Fruit fly (Drosophila melanogaster): Measurements from ENCODE around the gene rdx.

The rdx gene

DNA sequence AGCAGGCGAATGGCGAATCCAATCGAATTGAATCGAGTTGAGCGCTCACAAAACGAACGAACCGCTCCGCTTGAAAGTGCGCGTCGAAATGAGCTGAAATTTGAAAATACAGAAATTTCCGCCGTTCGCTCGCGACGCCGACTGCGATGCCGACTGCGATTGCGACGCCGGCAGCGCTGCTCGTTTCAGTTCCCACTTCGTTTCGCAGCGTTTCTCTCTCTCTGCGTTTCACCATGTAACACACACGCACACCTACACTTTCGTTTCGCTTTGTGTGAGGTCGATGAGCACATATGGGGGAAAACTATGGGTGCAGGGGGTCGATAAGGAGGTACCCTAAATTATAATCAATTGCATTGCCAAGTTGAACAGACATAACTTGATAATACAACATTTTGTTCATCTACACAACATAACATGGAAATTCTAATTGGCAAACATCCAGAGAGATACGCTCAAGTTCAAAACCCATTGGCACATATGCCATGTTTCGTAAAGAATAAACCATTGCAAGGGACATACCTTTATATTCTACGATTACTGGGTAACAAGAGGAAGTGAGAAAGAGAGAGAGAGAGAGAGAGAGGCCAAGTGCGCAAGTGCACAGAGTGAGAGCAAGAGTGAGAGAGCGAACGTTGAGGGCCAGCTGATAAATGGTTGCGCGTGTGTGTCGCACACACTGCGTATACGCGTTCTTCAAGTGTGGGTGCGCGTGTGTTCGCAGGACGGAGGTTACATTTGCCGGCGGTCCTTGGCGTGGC lies 48.4 kb downstream of the rdx start (continued):
- TF ChIP-seq CG2202 (tag; optimal IDR thresholded peaks at IDR 0.05): peak; percentile 84
- TF ChIP-seq CHES-1-like (GFP tag; optimal IDR thresholded peaks at IDR 0.05): peak; percentile 97
- TF ChIP-seq Ssrp (tag; optimal IDR thresholded peaks at IDR 0.05): peak; percentile 90
- peak; percentile 92 for TF ChIP-seq chinmo (GFP tag; IDR thresholded peaks at IDR 0.05; ENCODE audit: partially characterized antibody)
- peak; percentile 94 for TF ChIP-seq Xrp1 (GFP tag; IDR thresholded peaks at IDR 0.05)
- peak; percentile 73 for TF ChIP-seq E2f2 (GFP tag; IDR thresholded peaks at IDR 0.05)
- TF ChIP-seq inv (GFP tag; IDR thresholded peaks at IDR 0.05; ENCODE audit: partially characterized antibody): no peak
- peak; percentile 76 for TF ChIP-seq ci (GFP tag; IDR thresholded peaks at IDR 0.05)
- TF ChIP-seq her (GFP tag; optimal IDR thresholded peaks at IDR 0.05): peak; percentile 94
- TF ChIP-seq CG30020 (tag; optimal IDR thresholded peaks at IDR 0.05): peak; percentile 68
- TF ChIP-seq gsb (GFP tag; IDR thresholded peaks at IDR 0.05): peak; percentile 73
- TF ChIP-seq cwo (GFP tag; optimal IDR thresholded peaks at IDR 0.05): peak; percentile 94
- TF ChIP-seq CG9876 (GFP tag; optimal IDR thresholded peaks at IDR 0.05): peak; percentile 90
- peak; percentile 86 to 93 for TF ChIP-seq Hr51 (GFP tag; optimal IDR thresholded peaks at IDR 0.05)
- TF ChIP-seq lmd (GFP tag; IDR thresholded peaks at IDR 0.05): peak; percentile 95
- TF ChIP-seq repo (GFP tag; optimal IDR thresholded peaks at IDR 0.05): peak; percentile 92
- TF ChIP-seq CG9437 (GFP tag; optimal IDR thresholded peaks at IDR 0.05): peak; percentile 85
- peak; percentile 92 for TF ChIP-seq fd96Cb (tag; optimal IDR thresholded peaks at IDR 0.05)
- peak; percentile 97 for TF ChIP-seq Side (GFP tag; optimal IDR thresholded peaks at IDR 0.05)
- peak; percentile 92 for TF ChIP-seq CG17359 (tag; optimal IDR thresholded peaks at IDR 0.05)
- peak; percentile 75 for TF ChIP-seq CG6254 (GFP tag; optimal IDR thresholded peaks at IDR 0.05)
- peak; percentile 95 for TF ChIP-seq CG17829 (tag; optimal IDR thresholded peaks at IDR 0.05)
- peak; percentile 23 for TF ChIP-seq CTCF (GFP tag; optimal IDR thresholded peaks at IDR 0.05)
- TF ChIP-seq Gsc (GFP tag; IDR thresholded peaks at IDR 0.05): no peak; the same call in 1 of the 2 replicates
- peak; percentile 80 for TF ChIP-seq CG17612 (GFP tag; IDR thresholded peaks at IDR 0.05)
- TF ChIP-seq grn (GFP tag; optimal IDR thresholded peaks at IDR 0.05): peak; percentile 66
- peak; percentile 78 for TF ChIP-seq CG6272 (GFP tag; IDR thresholded peaks at IDR 0.05)
- peak; percentile 81 for TF ChIP-seq CG10274 (GFP tag; optimal IDR thresholded peaks at IDR 0.05)
- TF ChIP-seq Oli (tag; optimal IDR thresholded peaks at IDR 0.05): peak; percentile 92
- peak; percentile 91 for TF ChIP-seq CG10147 (GFP tag; optimal IDR thresholded peaks at IDR 0.05)
- no peak for TF ChIP-seq usp (GFP tag; optimal IDR thresholded peaks at IDR 0.05)
- peak; percentile 95 for TF ChIP-seq Chrac-16 (GFP tag; optimal IDR thresholded peaks at IDR 0.05)
- peak; percentile 84 for TF ChIP-seq btn (GFP tag; optimal IDR thresholded peaks at IDR 0.05)
- peak; percentile 94 for TF ChIP-seq CG12391 (tag; optimal IDR thresholded peaks at IDR 0.05)
- peak; percentile 87 for TF ChIP-seq CG17328 (GFP tag; IDR thresholded peaks at IDR 0.05)
- peak; percentile 91 for TF ChIP-seq Hand (GFP tag; optimal IDR thresholded peaks at IDR 0.05)
- peak; percentile 95 for TF ChIP-seq CG18262 (tag; optimal IDR thresholded peaks at IDR 0.05)
- peak; percentile 88 for TF ChIP-seq Dad (GFP tag; optimal IDR thresholded peaks at IDR 0.05)
- TF ChIP-seq CG14667 (GFP tag; IDR thresholded peaks at IDR 0.05): peak; percentile 78
- TF ChIP-seq so (GFP tag; IDR thresholded peaks at IDR 0.05): peak; percentile 91
- peak; percentile 89 for TF ChIP-seq CG8388 (GFP tag; optimal IDR thresholded peaks at IDR 0.05)
- peak; percentile 94 for TF ChIP-seq HmgD (GFP tag; optimal IDR thresholded peaks at IDR 0.05)
- peak; percentile 95 for TF ChIP-seq lilli (GFP tag; optimal IDR thresholded peaks at IDR 0.05)
- TF ChIP-seq CG7357 (GFP tag; IDR thresholded peaks at IDR 0.05): peak; percentile 83
- peak; percentile 93 for TF ChIP-seq zfh2 (GFP tag; optimal IDR thresholded peaks at IDR 0.05)
- TF ChIP-seq CG12769 (tag; optimal IDR thresholded peaks at IDR 0.05): peak; percentile 97
- peak; percentile 67; the same call in 1 of the 3 replicates for TF ChIP-seq mld (GFP tag; IDR thresholded peaks at IDR 0.05; ENCODE audit: partially characterized antibody)
- peak; percentile 85 for TF ChIP-seq CG5245 (GFP tag; optimal IDR thresholded peaks at IDR 0.05)
- TF ChIP-seq CG5953 (GFP tag; IDR thresholded peaks at IDR 0.05): peak; percentile 74
- TF ChIP-seq CG31441 (GFP tag; IDR thresholded peaks at IDR 0.05): peak; percentile 91

All from whole organism, embryonic.